Fruit fly (Drosophila melanogaster) whole organism, embryonic: ENCODE data around the gene Ank.

Experiments
- Atf6 ChIP-seq: fragments of 200-800 bp; sonication (Bioruptor generic); IDR thresholded peaks from 2 replicates; pipeline ENCODE4 v1.3.6; 2022; ENCODE audit warnings: missing biosample characterization, missing genetic modification characterization
- CG10543 ChIP-seq: fragments of 200-800 bp; sonication (Bioruptor generic); optimal IDR thresholded peaks from 3 replicates; lab custom pipeline; 2017; ENCODE audit warnings: missing biosample characterization, mild to moderate bottlenecking, missing genetic modification characterization, moderate library complexity
- CG11723 ChIP-seq: fragments of 200-800 bp; sonication (Bioruptor generic); optimal IDR thresholded peaks from 2 replicates; lab custom pipeline; 2017; ENCODE audit warnings: missing biosample characterization, mild to moderate bottlenecking, missing genetic modification characterization
- CG12071 ChIP-seq: fragments of 200-800 bp; sonication (Bioruptor generic); optimal IDR thresholded peaks from 3 replicates; lab custom pipeline; 2018; ENCODE audit warnings: missing biosample characterization, mild to moderate bottlenecking, missing genetic modification characterization
- CG13894 ChIP-seq: fragments of 200-800 bp; sonication (Bioruptor generic); optimal IDR thresholded peaks from 3 replicates; lab custom pipeline; 2018; ENCODE audit warnings: missing biosample characterization, mild to moderate bottlenecking, missing genetic modification characterization, moderate library complexity
- CG15269 ChIP-seq: fragments of 200-800 bp; sonication (Bioruptor generic); optimal IDR thresholded peaks from 2 replicates; lab custom pipeline; 2018; ENCODE audit warnings: missing biosample characterization, mild to moderate bottlenecking, missing genetic modification characterization, moderate library complexity
- CG17359 ChIP-seq: fragments of 200-800 bp; sonication (Bioruptor generic); optimal IDR thresholded peaks from 3 replicates; lab custom pipeline; 2018; ENCODE audit warnings: missing biosample characterization, mild to moderate bottlenecking, missing genetic modification characterization, moderate library complexity
- CG17912 ChIP-seq: fragments of 200-800 bp; sonication (Bioruptor generic); optimal IDR thresholded peaks from 2 replicates; lab custom pipeline; 2018; ENCODE audit warnings: missing biosample characterization, mild to moderate bottlenecking, missing genetic modification characterization
- CG18262 ChIP-seq: fragments of 200-800 bp; optimal IDR thresholded peaks from 3 replicates; lab custom pipeline; 2019; ENCODE audit warnings: missing biosample characterization, mild to moderate bottlenecking, missing genetic modification characterization, moderate library complexity
- CG2199 ChIP-seq: fragments of 200-800 bp; sonication (Bioruptor generic); IDR thresholded peaks from 3 replicates; pipeline ENCODE4 v1.3.6; 2022; ENCODE audit warnings: missing biosample characterization, missing genetic modification characterization
- CG30020 ChIP-seq: fragments of 200-800 bp; optimal IDR thresholded peaks from 2 replicates; lab custom pipeline; 2019; ENCODE audit warnings: missing biosample characterization, mild to moderate bottlenecking, missing genetic modification characterization, moderate library complexity
- CG31388 ChIP-seq: fragments of 200-800 bp; sonication (Bioruptor generic); optimal IDR thresholded peaks from 2 replicates; lab custom pipeline; 2016; ENCODE audit warnings: missing biosample characterization, missing genetic modification characterization
- CG34422 ChIP-seq: fragments of 200-800 bp; sonication (Bioruptor generic); IDR thresholded peaks from 3 replicates; pipeline ENCODE4 v1.3.6; 2022; ENCODE audit warnings: missing biosample characterization, missing genetic modification characterization
- CG3726 ChIP-seq: fragments of 200-800 bp; sonication (Bioruptor generic); IDR thresholded peaks from 3 replicates; pipeline ENCODE4, ENCODE4 v1.3.6; 2022; ENCODE audit warnings: missing biosample characterization, missing genetic modification characterization
- CG4707 ChIP-seq: fragments of 200-800 bp; sonication (Bioruptor generic); optimal IDR thresholded peaks from 2 replicates; lab custom pipeline; 2018; ENCODE audit warnings: missing biosample characterization, mild to moderate bottlenecking, missing genetic modification characterization, moderate library complexity
- CG6654 ChIP-seq: fragments of 200-800 bp; sonication (Bioruptor generic); optimal IDR thresholded peaks from 2 replicates; lab custom pipeline; 2017; ENCODE audit warnings: missing biosample characterization, mild to moderate bottlenecking, missing genetic modification characterization
- CG7556 ChIP-seq: fragments of 200-800 bp; sonication (Bioruptor generic); optimal IDR thresholded peaks from 2 replicates; lab custom pipeline; 2017; ENCODE audit warnings: missing biosample characterization, mild to moderate bottlenecking, missing genetic modification characterization
- CG9876 ChIP-seq: fragments of 200-800 bp; sonication (Bioruptor generic); optimal IDR thresholded peaks from 2 replicates; lab custom pipeline; 2016; ENCODE audit warnings: missing biosample characterization, missing genetic modification characterization
- Dip3 ChIP-seq: fragments of 200-800 bp; sonication (Bioruptor generic); optimal IDR thresholded peaks from 3 replicates; lab custom pipeline; 2016; ENCODE audit warnings: missing biosample characterization, missing genetic modification characterization
- Dp ChIP-seq: fragments of 200-800 bp; sonication (Bioruptor generic); optimal IDR thresholded peaks from 2 replicates; lab custom pipeline; 2018; ENCODE audit warnings: missing biosample characterization, mild to moderate bottlenecking, missing genetic modification characterization, moderate library complexity
- E2f2 ChIP-seq: fragments of 200-800 bp; sonication (Bioruptor generic); IDR thresholded peaks from 2 replicates; pipeline ENCODE4 v1.3.6; 2022; ENCODE audit warnings: missing biosample characterization, missing genetic modification characterization
- Ets65A ChIP-seq: fragments of 200-800 bp; sonication (Bioruptor generic); peaks from one replicate; lab custom pipeline; 2016; ENCODE audit warnings: missing biosample characterization, missing genetic modification characterization
- Ets97D ChIP-seq: fragments of 200-800 bp; sonication (Bioruptor generic); optimal IDR thresholded peaks from 3 replicates; lab custom pipeline; 2016; ENCODE audit warnings: missing biosample characterization, missing genetic modification characterization
- Hr51 ChIP-seq, 2 experiments: fragments of 200-800 bp; sonication (Bioruptor generic); optimal IDR thresholded peaks; 2 replicates in 1 of 2; 3 replicates in 1 of 2; lab custom pipeline; 2016 to 2018; ENCODE audit warnings: missing biosample characterization in 2 of 2, missing genetic modification characterization in 2 of 2, mild to moderate bottlenecking in 1 of 2, moderate library complexity in 1 of 2
- Med ChIP-seq: fragments of 200-800 bp; sonication (Bioruptor generic); peaks from one replicate; lab custom pipeline; 2016; ENCODE audit warnings: missing biosample characterization, missing genetic modification characterization, mild to moderate bottlenecking, inconsistent platforms, moderate library complexity
- Mrtf ChIP-seq: fragments of 200-800 bp; sonication (Bioruptor generic); IDR thresholded peaks from 3 replicates; pipeline ENCODE4 v1.3.6; 2022; ENCODE audit warnings: missing biosample characterization, missing genetic modification characterization
- NK7.1 ChIP-seq: fragments of 200-800 bp; sonication (Bioruptor generic); optimal IDR thresholded peaks from 3 replicates; lab custom pipeline; 2016; ENCODE audit warnings: missing biosample characterization, missing genetic modification characterization
- Pdp1 ChIP-seq, 2 experiments: fragments of 200-800 bp; sonication (Bioruptor generic); optimal IDR thresholded peaks; 3 replicates each; lab custom pipeline; 2016; ENCODE audit warnings: missing biosample characterization in 2 of 2, missing genetic modification characterization in 2 of 2, mild to moderate bottlenecking in 1 of 2, moderate library complexity in 1 of 2
- Ptx1 ChIP-seq: fragments of 200-800 bp; sonication (Bioruptor generic); IDR thresholded peaks from 2 replicates; pipeline ENCODE4 v1.3.6; 2022; ENCODE audit warnings: missing biosample characterization, missing genetic modification characterization
- Scr ChIP-seq: fragments of 200-800 bp; sonication (Bioruptor generic); IDR thresholded peaks from 2 replicates; pipeline ENCODE4 v1.3.6; 2022; ENCODE audit warnings: missing biosample characterization, missing genetic modification characterization; ENCODE audit not compliant: partially characterized antibody
- Taf1 ChIP-seq: fragments of 200-800 bp; sonication (Bioruptor generic); IDR thresholded peaks from 2 replicates; pipeline ENCODE4 v1.3.6; 2022; ENCODE audit warnings: missing biosample characterization, missing genetic modification characterization
- YL-1 ChIP-seq: fragments of 200-800 bp; sonication (Bioruptor generic); optimal IDR thresholded peaks from 3 replicates; lab custom pipeline; 2017; ENCODE audit warnings: missing biosample characterization, mild to moderate bottlenecking, missing genetic modification characterization
- bcd ChIP-seq: fragments of 200-800 bp; sonication (Bioruptor generic); optimal IDR thresholded peaks from 2 replicates; lab custom pipeline; 2017; ENCODE audit warnings: missing biosample characterization, mild to moderate bottlenecking, missing genetic modification characterization
- cg ChIP-seq: fragments of 200-800 bp; sonication (Bioruptor generic); optimal IDR thresholded peaks from 3 replicates; lab custom pipeline; 2019; ENCODE audit warnings: missing biosample characterization, mild to moderate bottlenecking, missing genetic modification characterization, moderate library complexity
- chn ChIP-seq: fragments of 200-800 bp; sonication (Bioruptor generic); optimal IDR thresholded peaks from 2 replicates; lab custom pipeline; 2016; ENCODE audit warnings: missing biosample characterization, missing genetic modification characterization
- cwo ChIP-seq: fragments of 200-800 bp; sonication (Bioruptor generic); optimal IDR thresholded peaks from 3 replicates; lab custom pipeline; 2017; ENCODE audit warnings: missing biosample characterization, missing genetic modification characterization, mild to moderate bottlenecking, moderate library complexity, missing genetic modification reagents
- ham ChIP-seq: fragments of 200-800 bp; sonication (Bioruptor generic); IDR thresholded peaks from 2 replicates; pipeline ENCODE4 v1.3.6; 2022; ENCODE audit warnings: missing biosample characterization, missing genetic modification characterization
- jumu ChIP-seq: fragments of 200-800 bp; sonication (Bioruptor generic); optimal IDR thresholded peaks from 3 replicates; lab custom pipeline; 2016; ENCODE audit warnings: missing biosample characterization, missing genetic modification characterization
- lola ChIP-seq, 3 experiments: fragments of >200 bp in 2 of 3; fragments of 200-800 bp in 1 of 3; sonication (Bioruptor generic) in 1 of 3; optimal IDR thresholded peaks; 2 replicates each; lab custom pipeline; 2017 to 2019; ENCODE audit warnings: missing biosample characterization in 3 of 3, missing genetic modification characterization in 3 of 3, mild to moderate bottlenecking in 1 of 3, moderate library complexity in 1 of 3
- nmo ChIP-seq: fragments of 200-800 bp; sonication (Bioruptor generic); optimal IDR thresholded peaks from 2 replicates; lab custom pipeline; 2018; ENCODE audit warnings: missing biosample characterization, mild to moderate bottlenecking, missing genetic modification characterization, moderate library complexity
- org-1 ChIP-seq: fragments of 200-800 bp; sonication (Bioruptor generic); optimal IDR thresholded peaks from 2 replicates; lab custom pipeline; 2017; ENCODE audit warnings: missing biosample characterization, missing genetic modification characterization
- pfk ChIP-seq: fragments of 200-800 bp; sonication (Bioruptor generic); optimal IDR thresholded peaks from 2 replicates; lab custom pipeline; 2018; ENCODE audit warnings: missing biosample characterization, mild to moderate bottlenecking, missing genetic modification characterization, moderate library complexity
- sc ChIP-seq, 3 experiments: fragments of >200 bp in 2 of 3; fragments of 200-800 bp in 1 of 3; sonication (Bioruptor generic) in 1 of 3; optimal IDR thresholded peaks; 2 replicates in 2 of 3; 3 replicates in 1 of 3; lab custom pipeline; 2017; ENCODE audit warnings: mild to moderate bottlenecking in 1 of 3, missing biosample characterization in 1 of 3, missing genetic modification characterization in 1 of 3, missing genetic modification reagents in 1 of 3
- vfl ChIP-seq: fragments of 200-800 bp; sonication (Bioruptor generic); optimal IDR thresholded peaks from 2 replicates; lab custom pipeline; 2016; ENCODE audit warnings: missing biosample characterization, missing genetic modification characterization
- wek ChIP-seq: fragments of 200-800 bp; sonication (Bioruptor generic); optimal IDR thresholded peaks from 3 replicates; lab custom pipeline; 2018; ENCODE audit warnings: missing biosample characterization, mild to moderate bottlenecking, missing genetic modification characterization, moderate library complexity

Ank gene

dm6 chr4:150453-150852 lies 20.8 kb upstream of the Ank start, which contains the start of gene CG32006:
TSS of gene CG32006 (plus strand) at chr4:150764.
- TF ChIP-seq CG13894 (tag; lab: Kevin White, UChicago) (peak; percentile 48), Mrtf (no peak), CG2199 (GFP tag; lab: Robert Waterston, UW) (peak; percentile 90), ham (no peak), org-1 (GFP tag; lab: Kevin White, UChicago) (no peak), NK7.1 (GFP tag; lab: Kevin White, UChicago) (no peak), sc (optimal IDR thresholded peaks at IDR 0.05; lab: Kevin White, UChicago) (no peak), sc (GFP tag; optimal IDR thresholded peaks at IDR 0.05; lab: Kevin White, UChicago) (no peak), Atf6 (no peak), Taf1 (no peak)

dm6 chr4:149123-149522 lies 19.5 kb upstream of the Ank start:
- TF ChIP-seq chn (no peak), CG6654 (GFP tag; lab: Kevin White, UChicago) (no peak), Dip3 (GFP tag; lab: Kevin White, UChicago) (no peak), Ptx1 (GFP tag; lab: Robert Waterston, UW) (no peak), CG3726 (GFP tag; lab: Robert Waterston, UW) (no peak), CG10543 (GFP tag; lab: Kevin White, UChicago) (no peak), cwo (GFP tag; lab: Kevin White, UChicago) (no peak), bcd (no peak), pfk (GFP tag; lab: Kevin White, UChicago) (no peak)

- peak; percentile 15 for TF ChIP-seq wek (GFP tag; lab: Kevin White, UChicago)
- peak; percentile 83 for TF ChIP-seq CG30020 (tag; lab: Kevin White, UChicago)
- peak; percentile 6 for TF ChIP-seq CG17912 (GFP tag; lab: Kevin White, UChicago)
- peak in 1 of 2 experiments; percentile 25 for TF ChIP-seq Pdp1 (GFP tag; optimal IDR thresholded peaks at IDR 0.05; lab: Kevin White, UChicago)
- no peak for TF ChIP-seq jumu (GFP tag; lab: Kevin White, UChicago)
- peak; percentile 55; the same call in 2 of the 3 replicates for TF ChIP-seq CG2199 (GFP tag; lab: Robert Waterston, UW)
- TF ChIP-seq Ets65A (GFP tag; lab: Kevin White, UChicago): no peak
- no peak for TF ChIP-seq Hr51 (GFP tag; optimal IDR thresholded peaks at IDR 0.05; lab: Kevin White, UChicago)
- no peak for TF ChIP-seq CG9876 (GFP tag; lab: Kevin White, UChicago)
- no peak for TF ChIP-seq CG12071 (GFP tag; lab: Kevin White, UChicago)
- TF ChIP-seq CG15269 (tag; lab: Kevin White, UChicago): no peak
- no peak for TF ChIP-seq YL-1 (GFP tag; lab: Kevin White, UChicago)
- no peak for TF ChIP-seq CG18262 (tag; lab: Kevin White, UChicago)
- peak; percentile 81 for TF ChIP-seq cg
- no peak for TF ChIP-seq CG7556 (GFP tag; lab: Kevin White, UChicago)
- peak; percentile 21 for TF ChIP-seq Med (GFP tag; lab: Kevin White, UChicago)
- no peak for TF ChIP-seq CG17359 (tag; lab: Kevin White, UChicago)
Observed at dm6 chr4:135953-136352, 6.3 kb upstream of the Ank start.

dm6 chr4:131958-132623 lies 2.4 kb upstream of the Ank start, which contains the start of gene anne:
TSS of gene anne (plus strand) at chr4:132220.
- TF ChIP-seq E2f2: peak; percentile 25; the same call in 1 of the 2 replicates
- no peak for TF ChIP-seq lola (GFP tag; optimal IDR thresholded peaks at IDR 0.05; lab: Kevin White, UChicago)
- peak; percentile 99 for TF ChIP-seq CG11723 (GFP tag; lab: Kevin White, UChicago)
- TF ChIP-seq Dp (GFP tag; lab: Kevin White, UChicago): peak; percentile 5
- TF ChIP-seq vfl (GFP tag; lab: Kevin White, UChicago): no peak
- no peak for TF ChIP-seq Scr (GFP tag; lab: Robert Waterston, UW)
- TF ChIP-seq CG31388: no peak
- TF ChIP-seq nmo: no peak
- TF ChIP-seq Dip3 (GFP tag; lab: Kevin White, UChicago): no peak
- TF ChIP-seq NK7.1 (GFP tag; lab: Kevin White, UChicago): no peak
- TF ChIP-seq CG4707 (GFP tag; lab: Kevin White, UChicago): no peak
- no peak for TF ChIP-seq CG34422 (GFP tag; lab: Robert Waterston, UW)
- peak; percentile 68 for TF ChIP-seq Ets97D
